Worm (Caenorhabditis elegans) whole organism, dauer: ENCODE data around the gene Y69A2AR.22.

Source experiments
- unc-62 ChIP-seq: sonication (generic microtip); optimal IDR thresholded peaks from 2 replicates; lab custom pipeline; 2017; ENCODE audit warnings: missing biosample characterization, missing genetic modification reagents, missing genetic modification characterization

Gene Y69A2AR.22

ce11 chrIV:2481955-2482354 lies 25.8 kb downstream of the Y69A2AR.22 start, which contains the start of gene Y69A2AL.2:
Gene Y69A2AL.2, plus strand, starts transcription at chrIV:2482255.
- TF ChIP-seq unc-62: no peak

ce11 chrIV:2476386-2476785 lies 31.3 kb downstream of the Y69A2AR.22 start, which contains the start of gene grd-16:
Gene grd-16, plus strand, starts transcription at chrIV:2476686.
- TF ChIP-seq unc-62: no peak

- no peak for TF ChIP-seq unc-62
Measured at ce11 chrIV:2470114-2470513, 37.6 kb downstream of the Y69A2AR.22 start, which contains the start of gene ilys-1. Gene ilys-1, plus strand, starts transcription at chrIV:2470414.

- no peak for TF ChIP-seq unc-62
Measured at ce11 chrIV:2467378-2467777, 40.3 kb downstream of the Y69A2AR.22 start, which contains the start of gene ilys-2. Gene ilys-2, plus strand, starts transcription at chrIV:2467678.

- no peak for TF ChIP-seq unc-62
Measured at ce11 chrIV:2466249-2466648, 41.5 kb downstream of the Y69A2AR.22 start.

ce11 chrIV:2464156-2464555 lies 43.6 kb downstream of the Y69A2AR.22 start, which contains the start of gene ilys-3:
Gene ilys-3, plus strand, starts transcription at chrIV:2464456.
- TF ChIP-seq unc-62: no peak

- TF ChIP-seq unc-62: no peak
Measured at ce11 chrIV:2463311-2463710, 44.4 kb downstream of the Y69A2AR.22 start, which contains the start of gene cdh-10. Gene cdh-10, minus strand, starts transcription at chrIV:2463369.

ce11 chrIV:2461396-2461795 lies 46.3 kb downstream of the Y69A2AR.22 start:
- no peak for TF ChIP-seq unc-62

ce11 chrIV:2455128-2455527 lies 52.6 kb downstream of the Y69A2AR.22 start:
- TF ChIP-seq unc-62: no peak
